Fruit fly (Drosophila melanogaster) S2 (cell line): Measurements from ENCODE around the gene CG14212.

Experiments used
- CG8478 ChIP-seq: fragments of >200 bp; optimal IDR thresholded peaks from 2 replicates; lab custom pipeline; 2018
- CTCF ChIP-seq, 2 experiments: fragments of >200 bp; optimal IDR thresholded peaks; 2 replicates each; lab custom pipeline; 2018

DNA sequence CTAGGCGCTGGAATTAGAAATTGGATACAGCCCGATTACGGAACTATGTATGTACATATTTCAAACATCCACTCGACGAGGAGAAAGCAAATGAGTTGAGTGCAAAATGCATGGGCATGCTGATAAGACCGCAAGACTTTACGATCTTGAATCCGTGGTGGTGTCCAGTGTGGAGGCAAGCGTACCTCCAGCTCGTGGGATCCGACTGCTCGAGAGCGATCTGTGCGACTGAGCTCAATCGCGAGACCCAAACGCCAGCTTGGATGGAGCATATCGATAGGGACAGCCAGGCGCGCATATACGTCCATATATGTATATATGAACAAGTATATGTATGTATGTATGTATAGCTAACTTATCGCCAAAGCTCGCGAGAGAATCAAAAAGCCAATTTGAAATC, 50.2 kb downstream of the CG14212 start, which contains the start of gene et:
- no peak for TF ChIP-seq CTCF (optimal IDR thresholded peaks at IDR 0.05; lab: Kevin White, UChicago)
- TF ChIP-seq CG8478 = no peak
